Fruit fly (Drosophila melanogaster) whole organism, adult: Measurements from ENCODE around the gene Droj2.

ENCODE experiments used
- CG11617 ChIP-seq: fragments of 200-800 bp; sonication (Bioruptor generic); optimal IDR thresholded peaks from 2 replicates; lab custom pipeline; 2017; ENCODE audit warnings: mild to moderate bottlenecking, missing biosample characterization, missing genetic modification reagents, missing genetic modification characterization
- CG14711 ChIP-seq: fragments of 200-800 bp; sonication (Bioruptor generic); optimal IDR thresholded peaks from 2 replicates; lab custom pipeline; 2018; ENCODE audit warnings: missing biosample characterization, mild to moderate bottlenecking, missing genetic modification characterization, moderate library complexity
- CG1620 ChIP-seq: fragments of 200-800 bp; sonication (Bioruptor generic); optimal IDR thresholded peaks from 2 replicates; lab custom pipeline; 2016; ENCODE audit warnings: missing biosample characterization, missing genetic modification characterization
- CG33017 ChIP-seq: fragments of 200-800 bp; sonication (Bioruptor generic); optimal IDR thresholded peaks from 2 replicates; lab custom pipeline; 2018; ENCODE audit warnings: missing biosample characterization, mild to moderate bottlenecking, missing genetic modification characterization, moderate library complexity
- Clk ChIP-seq: fragments of 200-800 bp; sonication (Bioruptor generic); optimal IDR thresholded peaks from 2 replicates; lab custom pipeline; 2017; ENCODE audit warnings: missing biosample characterization, missing genetic modification characterization
- Mnt ChIP-seq: fragments of 200-800 bp; sonication (Bioruptor generic); optimal IDR thresholded peaks from 2 replicates; lab custom pipeline; 2016; ENCODE audit warnings: missing biosample characterization, mild to moderate bottlenecking, missing genetic modification characterization
- bab1 ChIP-seq: fragments of 200-800 bp; sonication (Bioruptor generic); optimal IDR thresholded peaks from 3 replicates; lab custom pipeline; 2019; ENCODE audit warnings: missing biosample characterization, mild to moderate bottlenecking, missing genetic modification characterization, moderate library complexity
- cic ChIP-seq: fragments of 200-800 bp; sonication (Bioruptor generic); optimal IDR thresholded peaks from 2 replicates; lab custom pipeline; 2017; ENCODE audit warnings: missing biosample characterization, mild to moderate bottlenecking, missing genetic modification characterization, moderate library complexity
- cnc ChIP-seq, 2 experiments: fragments of >200 bp; optimal IDR thresholded peaks; 2 replicates each; lab custom pipeline; 2017
- kay ChIP-seq: fragments of 200-800 bp; sonication (Bioruptor generic); peaks from one replicate; lab custom pipeline; 2016; ENCODE audit warnings: missing biosample characterization, missing genetic modification characterization, borderline replicate concordance
- tj ChIP-seq: fragments of 200-800 bp; sonication (Bioruptor generic); optimal IDR thresholded peaks from 3 replicates; lab custom pipeline; 2017; ENCODE audit warnings: missing biosample characterization, mild to moderate bottlenecking, missing genetic modification characterization, moderate library complexity
- toe ChIP-seq: fragments of 200-800 bp; sonication (Bioruptor generic); optimal IDR thresholded peaks from 2 replicates; lab custom pipeline; 2016; ENCODE audit warnings: missing biosample characterization, missing genetic modification characterization

dm6 chr3R:13397535-13397934 lies 15.6 kb downstream of the Droj2 start, which contains the start of gene CG14377:
- TF ChIP-seq kay (GFP tag; lab: Kevin White, UChicago) (no peak), cic (GFP tag; lab: Kevin White, UChicago) (no peak), cnc (optimal IDR thresholded peaks at IDR 0.05; lab: Kevin White, UChicago) (no peak), CG33017 (tag; lab: Kevin White, UChicago) (no peak), CG11617 (GFP tag; lab: Kevin White, UChicago) (no peak), tj (GFP tag; lab: Kevin White, UChicago) (no peak), CG14711 (tag; lab: Kevin White, UChicago) (no peak), Mnt (no peak), bab1 (no peak), Clk (GFP tag; lab: Kevin White, UChicago) (no peak), toe (no peak), CG1620 (GFP tag; lab: Kevin White, UChicago) (no peak)
